Fruit fly (Drosophila melanogaster): ENCODE data around the gene scf.
A peak's percentile ranks its signal among the peaks of the same experiment; 100 is the strongest.

Gene scf

DNA sequence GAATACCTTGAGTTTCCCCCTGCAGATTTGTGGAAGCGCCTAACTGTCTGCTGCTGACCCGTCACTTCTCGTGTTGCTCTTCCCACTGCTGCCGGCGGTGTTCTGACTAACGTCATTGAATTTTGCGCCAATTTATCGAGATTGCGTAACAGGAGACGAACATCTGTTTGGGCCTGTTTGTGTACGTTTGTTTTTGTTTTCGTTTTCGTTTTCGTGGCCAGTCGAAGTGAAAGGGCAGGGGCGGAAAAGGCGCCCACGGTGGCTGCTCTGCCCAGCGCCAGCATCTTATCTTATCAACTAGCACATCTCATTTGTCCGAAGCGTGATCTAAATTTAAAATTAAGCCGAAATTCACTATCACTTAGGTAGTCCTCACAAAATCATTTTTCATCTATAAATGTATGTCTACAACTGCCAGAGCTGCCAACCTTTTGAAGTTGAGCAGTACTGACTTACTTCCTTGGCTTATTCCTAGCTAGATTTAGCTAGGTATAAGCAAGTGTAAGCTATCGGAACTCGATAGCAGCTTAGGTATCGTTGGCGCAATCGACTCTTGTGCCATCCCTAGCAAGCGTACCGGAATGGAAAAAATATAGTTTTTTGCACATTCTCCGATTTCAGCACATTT, 8.6 kb downstream of the scf start, which contains the start of the genes Ctr9 and Nt5a (continued):
- TF ChIP-seq CG6791 (GFP tag; IDR thresholded peaks at IDR 0.05; ENCODE audit: partially characterized antibody): peak; percentile 81
- TF ChIP-seq Taf1 (GFP tag; IDR thresholded peaks at IDR 0.05): no peak
- TF ChIP-seq CG17186 (GFP tag; optimal IDR thresholded peaks at IDR 0.05): peak; percentile 37
- TF ChIP-seq so (GFP tag; IDR thresholded peaks at IDR 0.05): no peak
- TF ChIP-seq CG9437 (GFP tag; optimal IDR thresholded peaks at IDR 0.05): no peak
- TF ChIP-seq CG17359 (tag; optimal IDR thresholded peaks at IDR 0.05): peak; percentile 31
- TF ChIP-seq aop (GFP tag; IDR thresholded peaks at IDR 0.05): no peak
- no peak; the same call in 1 of the 2 replicates for TF ChIP-seq seq (GFP tag; IDR thresholded peaks at IDR 0.05)
- TF ChIP-seq Jarid2 (GFP tag; optimal IDR thresholded peaks at IDR 0.05): no peak
- no peak for TF ChIP-seq CG10321 (GFP tag; IDR thresholded peaks at IDR 0.05)
- peak; percentile 14 for TF ChIP-seq en (GFP tag; optimal IDR thresholded peaks at IDR 0.05)
- TF ChIP-seq az2 (GFP tag; optimal IDR thresholded peaks at IDR 0.05): peak; percentile 31
- peak; percentile 46; the same call in 1 of the 2 replicates for TF ChIP-seq ranshi (GFP tag; IDR thresholded peaks at IDR 0.05)
- no peak for TF ChIP-seq nau (GFP tag; optimal IDR thresholded peaks at IDR 0.05)
- TF ChIP-seq Lim3 (GFP tag; IDR thresholded peaks at IDR 0.05): no peak
- TF ChIP-seq NK7.1 (GFP tag; optimal IDR thresholded peaks at IDR 0.05): peak; percentile 28
- TF ChIP-seq run (tag; optimal IDR thresholded peaks at IDR 0.05): no peak
- no peak for TF ChIP-seq prd (optimal IDR thresholded peaks at IDR 0.05)
- TF ChIP-seq prd (GFP tag; IDR thresholded peaks at IDR 0.05): peak; percentile 45; the same call in 2 of the 3 replicates
- TF ChIP-seq E2f1 (GFP tag; IDR thresholded peaks at IDR 0.05): no peak
- peak; percentile 71 for TF ChIP-seq Blimp-1 (GFP tag; optimal IDR thresholded peaks at IDR 0.05)
- TF ChIP-seq Sin3A (optimal IDR thresholded peaks at IDR 0.05): peak; percentile 80
- peak; percentile 62 for TF ChIP-seq CG6272 (GFP tag; IDR thresholded peaks at IDR 0.05)
- TF ChIP-seq Atf3 (GFP tag; optimal IDR thresholded peaks at IDR 0.05): peak; percentile 41
- TF ChIP-seq CG31224 (GFP tag; IDR thresholded peaks at IDR 0.05): peak; percentile 62; the same call in 1 of the 2 replicates
- no peak for TF ChIP-seq Hand (GFP tag; optimal IDR thresholded peaks at IDR 0.05)
- TF ChIP-seq chif (GFP tag; optimal IDR thresholded peaks at IDR 0.05): peak in 1 of 2 experiments; percentile 36
- no peak for TF ChIP-seq croc (GFP tag; conservative IDR thresholded peaks at IDR 0.05)
- peak; percentile 5 for TF ChIP-seq pb (GFP tag; optimal IDR thresholded peaks at IDR 0.05)
- peak; percentile 54 for TF ChIP-seq tin (GFP tag; optimal IDR thresholded peaks at IDR 0.05)
- no peak for TF ChIP-seq abd-A (tag; optimal IDR thresholded peaks at IDR 0.05)
- peak; percentile 36 for TF ChIP-seq Fer3 (tag; optimal IDR thresholded peaks at IDR 0.05)
- TF ChIP-seq Ptx1 (GFP tag; IDR thresholded peaks at IDR 0.05): 0 out of 2 replicates have a peak, but pooled peaks have one; percentile 41
- peak; percentile 85 for TF ChIP-seq lilli (GFP tag; optimal IDR thresholded peaks at IDR 0.05)
- no peak for TF ChIP-seq HLHmδ (GFP tag; optimal IDR thresholded peaks at IDR 0.05)
- TF ChIP-seq bsh (GFP tag; optimal IDR thresholded peaks at IDR 0.05): peak in 1 of 2 experiments; percentile 26
- TF ChIP-seq tap (tag; optimal IDR thresholded peaks at IDR 0.05): no peak
- TF ChIP-seq NFAT (GFP tag; IDR thresholded peaks at IDR 0.05): peak; percentile 88
- TF ChIP-seq wdn (GFP tag; IDR thresholded peaks at IDR 0.05): no peak
- TF ChIP-seq btn (GFP tag; optimal IDR thresholded peaks at IDR 0.05): no peak
- no peak for TF ChIP-seq br (optimal IDR thresholded peaks at IDR 0.05)
- TF ChIP-seq CG1024 (GFP tag; IDR thresholded peaks at IDR 0.05): no peak
- no peak for TF ChIP-seq Vsx1 (GFP tag; optimal IDR thresholded peaks at IDR 0.05)
- TF ChIP-seq bcd (GFP tag; optimal IDR thresholded peaks at IDR 0.05): no peak
- no peak for TF ChIP-seq sqz (GFP tag; optimal IDR thresholded peaks at IDR 0.05)
- TF ChIP-seq ash1 (GFP tag; optimal IDR thresholded peaks at IDR 0.05): peak; percentile 5
- no peak for TF ChIP-seq Dip2 (GFP tag; IDR thresholded peaks at IDR 0.05)
- no peak for TF ChIP-seq CG6254 (GFP tag; optimal IDR thresholded peaks at IDR 0.05)
- peak; percentile 10 for TF ChIP-seq CG7556 (GFP tag; optimal IDR thresholded peaks at IDR 0.05)
- TF ChIP-seq Med (GFP tag): peak; percentile 96
- TF ChIP-seq CG9609 (GFP tag; optimal IDR thresholded peaks at IDR 0.05): peak; percentile 5
